Worm (Caenorhabditis elegans) whole organism, L3 larva: ENCODE data around the gene Y47D7A.17.

ENCODE experiments used
- ama-1 ChIP-seq: fragments of 150-350 bp; optimal IDR thresholded peaks from 2 replicates; lab custom pipeline; 2018
- ceh-16 ChIP-seq: sonication (generic microtip); optimal IDR thresholded peaks from 2 replicates; lab custom pipeline; 2017; ENCODE audit warnings: missing biosample characterization, missing genetic modification characterization
- ceh-28 ChIP-seq: fragments of 150-350 bp; optimal IDR thresholded peaks from 2 replicates; lab custom pipeline; 2014; ENCODE audit warnings: missing biosample characterization, missing genetic modification reagents, missing genetic modification characterization
- ceh-82 ChIP-seq: fragments of 150-350 bp; optimal IDR thresholded peaks from 2 replicates; lab custom pipeline; 2014; ENCODE audit warnings: missing biosample characterization, missing genetic modification characterization
- egl-27 ChIP-seq: sonication (generic microtip); optimal IDR thresholded peaks from 4 replicates; lab custom pipeline; 2017; ENCODE audit warnings: missing biosample characterization, missing genetic modification reagents, missing genetic modification characterization
- egl-5 ChIP-seq: fragments of 150-350 bp; optimal IDR thresholded peaks from 2 replicates; lab custom pipeline; 2017; ENCODE audit warnings: missing biosample characterization, missing genetic modification reagents, missing genetic modification characterization, inconsistent platforms
- elt-1 ChIP-seq: fragments of 150-350 bp; optimal IDR thresholded peaks from 2 replicates; lab custom pipeline; 2014; ENCODE audit warnings: missing biosample characterization, missing genetic modification characterization
- elt-3 ChIP-seq, 3 experiments: fragments of 150-350 bp in 1 of 3; sonication (generic microtip) in 2 of 3; optimal IDR thresholded peaks; 2 replicates in 2 of 3; 4 replicates in 1 of 3; lab custom pipeline; 2014 to 2017; ENCODE audit warnings: missing biosample characterization in 3 of 3, missing genetic modification characterization in 3 of 3
- eor-1 ChIP-seq, 2 experiments: fragments of 150-350 bp; optimal IDR thresholded peaks; 2 replicates each; lab custom pipeline; 2014 to 2018; ENCODE audit warnings: missing biosample characterization in 2 of 2, missing genetic modification characterization in 2 of 2
- fkh-10 ChIP-seq: sonication (generic microtip); optimal IDR thresholded peaks from 2 replicates; lab custom pipeline; 2017; ENCODE audit warnings: missing biosample characterization, missing genetic modification reagents, missing genetic modification characterization
- fkh-2 ChIP-seq: fragments of 150-350 bp; optimal IDR thresholded peaks from 2 replicates; lab custom pipeline; 2014; ENCODE audit warnings: missing biosample characterization, missing genetic modification reagents, missing genetic modification characterization
- fos-1 ChIP-seq: fragments of 150-350 bp; optimal IDR thresholded peaks from 2 replicates; lab custom pipeline; 2014; ENCODE audit warnings: missing biosample characterization, missing genetic modification characterization
- jun-1 ChIP-seq: fragments of 150-350 bp; optimal IDR thresholded peaks from 2 replicates; lab custom pipeline; 2014; ENCODE audit warnings: missing biosample characterization, missing genetic modification reagents, missing genetic modification characterization
- lin-15B ChIP-seq: fragments of 150-350 bp; optimal IDR thresholded peaks from 2 replicates; lab custom pipeline; 2014; ENCODE audit warnings: missing biosample characterization, missing genetic modification characterization
- lin-39 ChIP-seq: fragments of 150-350 bp; optimal IDR thresholded peaks from 2 replicates; lab custom pipeline; 2018; ENCODE audit warnings: missing biosample characterization, missing genetic modification reagents, missing genetic modification characterization
- lsy-12 ChIP-seq: sonication (generic microtip); optimal IDR thresholded peaks from 2 replicates; lab custom pipeline; 2016; ENCODE audit warnings: mild to moderate bottlenecking, missing genetic modification characterization, missing compliant biosample characterization
- mdl-1 ChIP-seq: fragments of 150-350 bp; optimal IDR thresholded peaks from 2 replicates; lab custom pipeline; 2014; ENCODE audit warnings: missing biosample characterization, missing genetic modification characterization
- mml-1 ChIP-seq: fragments of 150-350 bp; sonication (generic microtip); optimal IDR thresholded peaks from 3 replicates; lab custom pipeline; 2014; ENCODE audit warnings: missing biosample characterization, missing genetic modification characterization
- nhr-11 ChIP-seq: fragments of 150-350 bp; optimal IDR thresholded peaks from 2 replicates; lab custom pipeline; 2014; ENCODE audit warnings: missing biosample characterization, missing genetic modification characterization
- nhr-12 ChIP-seq: fragments of 150-350 bp; optimal IDR thresholded peaks from 2 replicates; lab custom pipeline; 2014; ENCODE audit warnings: missing biosample characterization, missing genetic modification characterization
- nhr-25 ChIP-seq: sonication (generic microtip); optimal IDR thresholded peaks from 2 replicates; lab custom pipeline; 2017; ENCODE audit warnings: missing biosample characterization, missing genetic modification characterization
- nhr-28 ChIP-seq: fragments of 150-350 bp; optimal IDR thresholded peaks from 2 replicates; lab custom pipeline; 2014; ENCODE audit warnings: missing biosample characterization, missing genetic modification characterization
- nhr-43 ChIP-seq: sonication (generic microtip); optimal IDR thresholded peaks from 2 replicates; lab custom pipeline; 2016; ENCODE audit warnings: mild to moderate bottlenecking, missing genetic modification characterization, missing compliant biosample characterization; ENCODE audit not compliant: poor library complexity, severe bottlenecking
- nhr-77 ChIP-seq: fragments of 150-350 bp; optimal IDR thresholded peaks from 2 replicates; lab custom pipeline; 2014; ENCODE audit warnings: missing biosample characterization, missing genetic modification characterization
- pqm-1 ChIP-seq: fragments of 150-350 bp; optimal IDR thresholded peaks from 2 replicates; lab custom pipeline; 2017; ENCODE audit warnings: missing biosample characterization, missing genetic modification characterization, inconsistent platforms
- sea-2 ChIP-seq: fragments of 150-350 bp; sonication (generic microtip); optimal IDR thresholded peaks from 4 replicates; lab custom pipeline; 2014; ENCODE audit warnings: missing biosample characterization, missing genetic modification reagents, missing genetic modification characterization
- skn-1 ChIP-seq: fragments of 150-350 bp; optimal IDR thresholded peaks from 2 replicates; lab custom pipeline; 2014; ENCODE audit warnings: missing biosample characterization, missing genetic modification characterization
- snpc-4 ChIP-seq: fragments of 150-350 bp; optimal IDR thresholded peaks from 2 replicates; lab custom pipeline; 2014; ENCODE audit warnings: missing biosample characterization, missing genetic modification characterization
- unc-39 ChIP-seq: sonication (generic microtip); optimal IDR thresholded peaks from 4 replicates; lab custom pipeline; 2017; ENCODE audit warnings: missing biosample characterization, missing genetic modification characterization
- unc-62 ChIP-seq: fragments of 150-350 bp; sonication (generic microtip); optimal IDR thresholded peaks from 4 replicates; lab custom pipeline; 2014; ENCODE audit warnings: missing biosample characterization, missing genetic modification reagents, missing genetic modification characterization
- ztf-4 ChIP-seq: fragments of 150-350 bp; optimal IDR thresholded peaks from 2 replicates; lab custom pipeline; 2014; ENCODE audit warnings: missing biosample characterization, missing genetic modification characterization

Gene Y47D7A.17

DNA sequence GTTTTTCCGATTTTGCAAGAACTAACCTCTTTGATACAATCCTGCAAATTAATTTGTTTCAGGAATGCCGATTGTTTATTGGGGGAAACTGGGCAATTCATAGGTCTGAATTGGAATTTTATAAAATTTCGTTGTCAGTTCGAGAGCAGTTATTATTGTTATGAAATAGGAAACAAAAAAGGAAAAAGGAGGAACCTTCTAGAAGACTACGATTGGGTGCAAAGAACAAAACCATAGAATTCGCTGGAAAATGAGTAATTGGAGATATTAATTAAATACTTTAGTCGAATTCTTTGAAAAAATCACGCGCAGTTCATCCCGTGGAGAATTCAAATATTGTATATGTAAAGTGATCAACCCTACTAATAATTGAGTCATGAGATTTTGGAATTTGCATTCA, 24.2 kb downstream of the Y47D7A.17 start, which contains the start of gene F13A2.9:
Gene F13A2.9, minus strand, starts transcription at position 101 of the 400 bp plus-strand sequence.
- TF ChIP-seq fkh-2 (tag; lab: Kevin White, UChicago) (no peak), ceh-28 (tag; lab: Kevin White, UChicago) (no peak), lin-15B (tag; lab: Kevin White, UChicago) (no peak), ceh-82 (no peak), nhr-11 (tag; lab: Kevin White, UChicago) (no peak), sea-2 (GFP tag; lab: Kevin White, UChicago) (no peak), nhr-77 (tag; lab: Kevin White, UChicago) (no peak), ama-1 (lab: Kevin White, UChicago) (no peak), lsy-12 (tag; lab: Kevin White, UChicago) (no peak), nhr-28 (tag; lab: Kevin White, UChicago) (no peak), elt-1 (tag; lab: Kevin White, UChicago) (no peak), nhr-25 (tag; lab: Kevin White, UChicago) (no peak), mml-1 (tag; lab: Kevin White, UChicago) (no peak), nhr-12 (no peak), nhr-43 (tag; lab: Kevin White, UChicago) (no peak), eor-1 (tag; optimal IDR thresholded peaks at IDR 0.05; lab: Kevin White, UChicago) (no peak), unc-39 (tag; lab: Kevin White, UChicago) (no peak)

- TF ChIP-seq fkh-2 (tag; lab: Kevin White, UChicago) (no peak), elt-3 (tag; optimal IDR thresholded peaks at IDR 0.05; lab: Kevin White, UChicago) (no peak), mdl-1 (no peak), skn-1 (no peak), unc-39 (tag; lab: Kevin White, UChicago) (no peak), unc-62 (no peak), pqm-1 (tag; lab: Kevin White, UChicago) (no peak), ceh-82 (no peak), fkh-10 (no peak), jun-1 (tag; lab: Kevin White, UChicago) (no peak), nhr-28 (tag; lab: Kevin White, UChicago) (no peak), snpc-4 (tag; lab: Kevin White, UChicago) (no peak), egl-27 (no peak), egl-5 (tag; lab: Kevin White, UChicago) (no peak)
Measured at ce11 chrV:4386173-4386572, 25.4 kb downstream of the Y47D7A.17 start, which contains the start of gene F13A2.10. TSS of gene F13A2.10 (minus strand) at chrV:4386273.

DNA sequence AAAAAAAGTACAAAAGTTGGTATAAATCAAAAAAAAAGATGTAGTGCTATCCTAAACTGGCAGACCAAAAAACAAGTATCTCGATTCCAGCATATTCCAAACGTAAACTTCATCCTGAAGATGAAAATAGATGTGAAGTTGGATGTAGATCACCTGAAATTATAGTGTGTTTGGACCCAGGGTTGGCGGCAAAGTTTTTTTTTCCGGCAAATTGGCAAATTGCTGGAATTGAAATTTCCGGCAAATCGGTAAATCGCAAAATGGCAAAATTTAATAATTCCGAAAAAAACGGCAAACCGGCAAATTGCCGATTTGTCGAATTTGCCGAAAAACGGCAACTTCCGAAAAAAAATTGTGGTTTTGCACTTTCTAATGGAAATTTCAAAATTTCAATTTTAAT, 27.1 kb downstream of the Y47D7A.17 start, which contains the start of gene F13A2.2:
Gene F13A2.2, minus strand, starts transcription at position 101 of the 400 bp plus-strand sequence.
- TF ChIP-seq fos-1 (tag; lab: Kevin White, UChicago) (no peak), nhr-43 (tag; lab: Kevin White, UChicago) (no peak), egl-5 (tag; lab: Kevin White, UChicago) (no peak), ztf-4 (no peak), mdl-1 (no peak), sea-2 (GFP tag; lab: Kevin White, UChicago) (no peak), snpc-4 (tag; lab: Kevin White, UChicago) (no peak)

DNA sequence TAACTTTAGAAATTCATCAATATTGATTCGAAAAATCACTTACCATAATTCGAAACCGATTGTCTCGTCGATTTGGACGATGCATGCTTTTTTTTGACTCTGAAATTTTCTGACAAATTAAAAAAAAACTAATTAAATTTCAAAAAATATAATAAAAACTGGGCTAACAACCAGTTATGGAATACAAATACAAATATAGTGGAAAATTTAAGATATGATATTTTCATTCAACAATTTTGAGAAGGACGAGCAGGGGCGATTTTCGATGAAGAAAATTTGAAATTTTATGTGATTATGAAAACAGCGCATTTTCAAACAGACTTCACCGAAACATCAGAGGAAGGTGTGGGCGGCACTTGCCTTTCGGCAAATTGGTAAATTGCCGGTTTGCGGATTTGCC, 29.3 kb downstream of the Y47D7A.17 start, which contains the start of gene F13A2.1:
Gene F13A2.1, minus strand, starts transcription at position 101 of the 400 bp plus-strand sequence.
- TF ChIP-seq fkh-2 (tag; lab: Kevin White, UChicago) (no peak), nhr-77 (tag; lab: Kevin White, UChicago) (no peak)
- TF ChIP-seq, all 47 proteins: peak for 0

- TF ChIP-seq ceh-16 (tag; lab: Kevin White, UChicago) (no peak), lin-39 (tag; lab: Kevin White, UChicago) (no peak)
Measured at ce11 chrV:4377622-4378021, 34.0 kb downstream of the Y47D7A.17 start, which contains the start of gene F32D1.8. TSS of gene F32D1.8 (minus strand) at chrV:4377722.
